Fruit fly (Drosophila melanogaster) whole organism, embryonic: Measurements from ENCODE around the gene arm.
A peak's percentile ranks its signal among the peaks of the same experiment; 100 is the strongest.

Source experiments
- CG10209 ChIP-seq: fragments of 200-800 bp; sonication (Bioruptor generic); optimal IDR thresholded peaks from 3 replicates; lab custom pipeline; 2017; ENCODE audit warnings: missing biosample characterization, mild to moderate bottlenecking, missing genetic modification characterization, missing genetic modification reagents
- CG1024 ChIP-seq: fragments of 200-800 bp; sonication (Bioruptor generic); IDR thresholded peaks from 2 replicates; pipeline ENCODE4 v1.3.6; 2022; ENCODE audit warnings: missing biosample characterization, missing genetic modification characterization
- CG10274 ChIP-seq: fragments of 200-800 bp; sonication (Bioruptor generic); optimal IDR thresholded peaks from 3 replicates; lab custom pipeline; 2017; ENCODE audit warnings: missing biosample characterization, mild to moderate bottlenecking, missing genetic modification characterization
- CG11093 ChIP-seq: fragments of 200-800 bp; sonication (Bioruptor generic); IDR thresholded peaks from 3 replicates; pipeline ENCODE4 v1.3.6; 2022; ENCODE audit warnings: missing biosample characterization, missing genetic modification characterization
- CG11504 ChIP-seq: fragments of 200-800 bp; sonication (Bioruptor generic); optimal IDR thresholded peaks from 3 replicates; lab custom pipeline; 2019; ENCODE audit warnings: missing biosample characterization, mild to moderate bottlenecking, missing genetic modification characterization, moderate library complexity
- CG11723 ChIP-seq: fragments of 200-800 bp; sonication (Bioruptor generic); optimal IDR thresholded peaks from 2 replicates; lab custom pipeline; 2017; ENCODE audit warnings: missing biosample characterization, mild to moderate bottlenecking, missing genetic modification characterization
- CG12236 ChIP-seq: fragments of 200-800 bp; sonication (Bioruptor generic); optimal IDR thresholded peaks from 2 replicates; lab custom pipeline; 2016; ENCODE audit warnings: missing biosample characterization, missing genetic modification characterization
- CG12299 ChIP-seq: fragments of 200-800 bp; sonication (Bioruptor generic); optimal IDR thresholded peaks from 2 replicates; lab custom pipeline; 2018; ENCODE audit warnings: missing biosample characterization, mild to moderate bottlenecking, missing genetic modification characterization
- CG13123 ChIP-seq: fragments of 200-800 bp; sonication (Bioruptor generic); optimal IDR thresholded peaks from 2 replicates; lab custom pipeline; 2016; ENCODE audit warnings: missing biosample characterization, missing genetic modification characterization
- CG14050 ChIP-seq: fragments of 200-800 bp; sonication (Bioruptor generic); IDR thresholded peaks from 3 replicates; pipeline ENCODE4 v1.3.6; 2022; ENCODE audit warnings: missing biosample characterization, missing genetic modification characterization
- CG1602 ChIP-seq: fragments of 200-800 bp; sonication (Bioruptor generic); optimal IDR thresholded peaks from 3 replicates; lab custom pipeline; 2016; ENCODE audit warnings: missing biosample characterization, missing genetic modification characterization
- CG16779 ChIP-seq: fragments of 200-800 bp; sonication (Bioruptor generic); IDR thresholded peaks from 2 replicates; pipeline ENCODE4 v1.3.6; 2022; ENCODE audit warnings: missing biosample characterization, missing genetic modification characterization
- CG16815 ChIP-seq: fragments of 200-800 bp; sonication (Bioruptor generic); optimal IDR thresholded peaks from 3 replicates; lab custom pipeline; 2017; ENCODE audit warnings: missing biosample characterization, mild to moderate bottlenecking, missing genetic modification characterization
- CG2199 ChIP-seq: fragments of 200-800 bp; sonication (Bioruptor generic); IDR thresholded peaks from 3 replicates; pipeline ENCODE4 v1.3.6; 2022; ENCODE audit warnings: missing biosample characterization, missing genetic modification characterization
- CG2712 ChIP-seq: fragments of 200-800 bp; optimal IDR thresholded peaks from 3 replicates; lab custom pipeline; 2019; ENCODE audit warnings: missing biosample characterization, mild to moderate bottlenecking, missing genetic modification characterization, moderate library complexity
- CG30403 ChIP-seq: fragments of 200-800 bp; sonication (Bioruptor generic); optimal IDR thresholded peaks from 3 replicates; lab custom pipeline; 2016; ENCODE audit warnings: missing biosample characterization, missing genetic modification characterization
- CG32772 ChIP-seq: fragments of 200-800 bp; sonication (Bioruptor generic); IDR thresholded peaks from 2 replicates; pipeline ENCODE4 v1.3.6; 2022; ENCODE audit warnings: missing biosample characterization, missing genetic modification characterization
- CG3281 ChIP-seq: fragments of 200-800 bp; sonication (Bioruptor generic); optimal IDR thresholded peaks from 3 replicates; lab custom pipeline; 2017; ENCODE audit warnings: missing biosample characterization, mild to moderate bottlenecking, missing genetic modification characterization
- CG3847 ChIP-seq: fragments of 200-800 bp; sonication (Bioruptor generic); IDR thresholded peaks from 2 replicates; pipeline ENCODE4 v1.3.6; 2022; ENCODE audit warnings: missing biosample characterization, missing genetic modification characterization
- CG4360 ChIP-seq: fragments of 200-800 bp; sonication (Bioruptor generic); IDR thresholded peaks from 2 replicates; pipeline ENCODE4 v1.3.6; 2022; ENCODE audit warnings: missing biosample characterization, missing genetic modification characterization
- CG4707 ChIP-seq: fragments of 200-800 bp; sonication (Bioruptor generic); optimal IDR thresholded peaks from 2 replicates; lab custom pipeline; 2018; ENCODE audit warnings: missing biosample characterization, mild to moderate bottlenecking, missing genetic modification characterization, moderate library complexity
- CG7271 ChIP-seq: fragments of 200-800 bp; sonication (Bioruptor generic); optimal IDR thresholded peaks from 2 replicates; lab custom pipeline; 2018; ENCODE audit warnings: missing biosample characterization, mild to moderate bottlenecking, missing genetic modification characterization, moderate library complexity
- Chrac-16 ChIP-seq: fragments of 200-800 bp; sonication (Bioruptor generic); optimal IDR thresholded peaks from 3 replicates; lab custom pipeline; 2016; ENCODE audit warnings: missing biosample characterization, missing genetic modification characterization
- D19A ChIP-seq: fragments of 200-800 bp; optimal IDR thresholded peaks from 3 replicates; lab custom pipeline; 2019; ENCODE audit warnings: missing biosample characterization, mild to moderate bottlenecking, missing genetic modification characterization, moderate library complexity
- Dfd ChIP-seq, 2 experiments: fragments of >200 bp; optimal IDR thresholded peaks; 2 replicates each; lab custom pipeline; 2017; ENCODE audit warnings: missing biosample characterization in 2 of 2, missing genetic modification characterization in 2 of 2
- H15 ChIP-seq: fragments of 200-800 bp; sonication (Bioruptor generic); IDR thresholded peaks from 3 replicates; pipeline ENCODE4 v1.3.6; 2022; ENCODE audit warnings: missing biosample characterization, missing genetic modification characterization
- Hsf ChIP-seq: fragments of 200-800 bp; sonication (Bioruptor generic); optimal IDR thresholded peaks from 3 replicates; lab custom pipeline; 2016; ENCODE audit warnings: missing biosample characterization, missing genetic modification characterization
- Jarid2 ChIP-seq: fragments of 200-800 bp; sonication (Bioruptor generic); optimal IDR thresholded peaks from 3 replicates; lab custom pipeline; 2017; ENCODE audit warnings: mild to moderate bottlenecking, missing biosample characterization, missing genetic modification reagents, missing genetic modification characterization
- Mad ChIP-seq: fragments of 200-800 bp; sonication (Bioruptor generic); optimal IDR thresholded peaks from 2 replicates; lab custom pipeline; 2016; ENCODE audit warnings: missing biosample characterization, missing genetic modification characterization
- Max ChIP-seq: fragments of 200-800 bp; sonication (Bioruptor generic); optimal IDR thresholded peaks from 2 replicates; lab custom pipeline; 2016; ENCODE audit warnings: missing biosample characterization, mild to moderate bottlenecking, missing genetic modification characterization
- Side ChIP-seq: fragments of 200-800 bp; sonication (Bioruptor generic); optimal IDR thresholded peaks from 2 replicates; lab custom pipeline; 2016; ENCODE audit warnings: missing biosample characterization, missing genetic modification characterization
- Sry-δ ChIP-seq: fragments of 200-800 bp; sonication (Bioruptor generic); optimal IDR thresholded peaks from 2 replicates; lab custom pipeline; 2016; ENCODE audit warnings: missing biosample characterization, missing genetic modification characterization
- Ssrp ChIP-seq: fragments of 200-800 bp; sonication (Bioruptor generic); optimal IDR thresholded peaks from 2 replicates; lab custom pipeline; 2018; ENCODE audit warnings: missing biosample characterization, mild to moderate bottlenecking, missing genetic modification characterization, moderate library complexity
- Xrp1 ChIP-seq: fragments of 200-800 bp; sonication (Bioruptor generic); IDR thresholded peaks from 2 replicates; pipeline ENCODE4 v1.3.6; 2022; ENCODE audit warnings: missing biosample characterization, missing genetic modification characterization
- al ChIP-seq: fragments of 200-800 bp; sonication (Bioruptor generic); IDR thresholded peaks from 2 replicates; pipeline ENCODE4 v1.3.6; 2022; ENCODE audit warnings: missing biosample characterization, missing genetic modification characterization
- btn ChIP-seq: fragments of 200-800 bp; sonication (Bioruptor generic); optimal IDR thresholded peaks from 2 replicates; lab custom pipeline; 2016; ENCODE audit warnings: missing biosample characterization, missing genetic modification characterization
- cato ChIP-seq: fragments of 200-800 bp; sonication (Bioruptor generic); optimal IDR thresholded peaks from 2 replicates; lab custom pipeline; 2016; ENCODE audit warnings: missing biosample characterization, missing genetic modification characterization, borderline replicate concordance
- crol ChIP-seq: fragments of 200-800 bp; sonication (Bioruptor generic); IDR thresholded peaks from 2 replicates; pipeline ENCODE4 v1.3.6; 2022; ENCODE audit warnings: missing biosample characterization, missing genetic modification characterization
- jing ChIP-seq: fragments of 200-800 bp; sonication (Bioruptor generic); optimal IDR thresholded peaks from 2 replicates; lab custom pipeline; 2018; ENCODE audit warnings: missing biosample characterization, mild to moderate bottlenecking, missing genetic modification characterization
- kah ChIP-seq: fragments of 200-800 bp; sonication (Bioruptor generic); optimal IDR thresholded peaks from 2 replicates; lab custom pipeline; 2018; ENCODE audit warnings: missing biosample characterization, mild to moderate bottlenecking, missing genetic modification characterization
- maf-S ChIP-seq: fragments of 200-800 bp; sonication (Bioruptor generic); optimal IDR thresholded peaks from 2 replicates; lab custom pipeline; 2016; ENCODE audit warnings: missing biosample characterization, missing genetic modification characterization
- phol ChIP-seq: fragments of 200-800 bp; sonication (Bioruptor generic); optimal IDR thresholded peaks from 3 replicates; lab custom pipeline; 2018; ENCODE audit warnings: missing biosample characterization, mild to moderate bottlenecking, missing genetic modification characterization, moderate library complexity
- pita ChIP-seq: fragments of 200-800 bp; sonication (Bioruptor generic); optimal IDR thresholded peaks from 2 replicates; lab custom pipeline; 2017; ENCODE audit warnings: missing biosample characterization, mild to moderate bottlenecking, missing genetic modification characterization
- repo ChIP-seq: fragments of 200-800 bp; sonication (Bioruptor generic); optimal IDR thresholded peaks from 2 replicates; lab custom pipeline; 2016; ENCODE audit warnings: missing biosample characterization, missing genetic modification characterization
- schlank ChIP-seq: fragments of 200-800 bp; sonication (Bioruptor generic); optimal IDR thresholded peaks from 2 replicates; lab custom pipeline; 2018; ENCODE audit warnings: missing biosample characterization, mild to moderate bottlenecking, missing genetic modification characterization
- slp2 ChIP-seq: fragments of 200-800 bp; sonication (Bioruptor generic); optimal IDR thresholded peaks from 2 replicates; lab custom pipeline; 2016; ENCODE audit warnings: missing biosample characterization, missing genetic modification characterization
- sna ChIP-seq: fragments of 200-800 bp; sonication (Bioruptor generic); IDR thresholded peaks from 2 replicates; pipeline ENCODE4 v1.3.6; 2022; ENCODE audit warnings: missing biosample characterization, missing genetic modification characterization; ENCODE audit not compliant: partially characterized antibody
- sqz ChIP-seq: fragments of 200-800 bp; sonication (Bioruptor generic); optimal IDR thresholded peaks from 3 replicates; lab custom pipeline; 2018; ENCODE audit warnings: missing biosample characterization, mild to moderate bottlenecking, missing genetic modification characterization
- unpg ChIP-seq: fragments of 200-800 bp; sonication (Bioruptor generic); optimal IDR thresholded peaks from 3 replicates; lab custom pipeline; 2018; ENCODE audit warnings: missing biosample characterization, mild to moderate bottlenecking, missing genetic modification characterization, moderate library complexity
- usp ChIP-seq: fragments of >200 bp; optimal IDR thresholded peaks from 2 replicates; lab custom pipeline; 2017; ENCODE audit warnings: missing biosample characterization, missing genetic modification characterization
- wor ChIP-seq: fragments of 200-800 bp; sonication (Bioruptor generic); IDR thresholded peaks from 2 replicates; pipeline ENCODE4 v1.3.6; 2022; ENCODE audit warnings: missing biosample characterization, missing genetic modification characterization

The arm gene

DNA sequence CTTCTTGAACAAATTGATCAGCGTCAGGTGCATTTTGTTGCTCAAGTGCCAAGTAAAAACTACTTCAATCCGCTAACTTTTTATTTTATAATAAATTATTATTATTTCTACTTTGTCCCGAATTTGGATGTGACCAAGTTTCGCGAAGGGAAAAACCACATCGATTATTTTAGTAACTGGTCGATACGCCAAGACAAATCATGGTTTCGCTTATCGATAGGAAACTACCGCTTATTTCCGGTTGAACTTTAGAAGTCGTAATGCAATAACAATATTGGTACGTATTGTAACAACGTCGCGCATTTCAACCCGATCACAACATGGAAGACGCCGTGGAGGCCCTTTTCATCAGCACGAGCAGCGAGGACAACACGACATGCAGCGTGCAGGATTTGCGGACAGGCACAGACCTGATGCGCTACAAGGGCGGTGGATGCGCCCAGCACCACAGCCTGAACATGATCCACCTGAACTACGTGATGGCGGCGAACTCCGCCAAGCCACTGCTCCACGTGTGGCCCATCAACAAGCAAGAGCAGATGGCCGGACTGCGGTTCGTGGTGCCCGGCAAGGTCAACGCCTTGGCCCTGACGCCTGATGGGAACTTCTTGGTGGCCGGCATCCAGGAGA is 23.2 kb downstream of the arm start, which contains the start of the genes CG14817 and CG14805 (continued):
- TF ChIP-seq kah (GFP tag; lab: Kevin White, UChicago) (peak; percentile 74), pita (GFP tag; lab: Kevin White, UChicago) (no peak), CG1024 (GFP tag; lab: Robert Waterston, UW) (no peak), wor (GFP tag; lab: Robert Waterston, UW) (no peak), CG14050 (GFP tag; lab: Robert Waterston, UW) (peak; percentile 59; the same call in 2 of the 3 replicates), sna (0 out of 2 replicates have a peak, but pooled peaks have one; percentile 49), CG16779 (no peak), Hsf (GFP tag; lab: Kevin White, UChicago) (peak; percentile 40), Xrp1 (0 out of 2 replicates have a peak, but pooled peaks have one; percentile 9), Side (GFP tag; lab: Kevin White, UChicago) (peak; percentile 58), CG1602 (GFP tag; lab: Kevin White, UChicago) (no peak), CG10274 (peak; percentile 54), Dfd (GFP tag; optimal IDR thresholded peaks at IDR 0.05; lab: Kevin White, UChicago) (no peak), Mad (GFP tag; lab: Kevin White, UChicago) (peak; percentile 43), CG2199 (GFP tag; lab: Robert Waterston, UW) (no peak), CG12236 (GFP tag; lab: Kevin White, UChicago) (no peak), CG11504 (tag; lab: Kevin White, UChicago) (no peak), slp2 (GFP tag; lab: Kevin White, UChicago) (peak; percentile 12), CG13123 (GFP tag; lab: Kevin White, UChicago) (peak; percentile 10), crol (GFP tag; lab: Robert Waterston, UW) (no peak), CG32772 (no peak), CG2712 (peak; percentile 64), CG12299 (tag; lab: Kevin White, UChicago) (peak; percentile 81), repo (GFP tag; lab: Kevin White, UChicago) (peak; percentile 11), CG3281 (GFP tag; lab: Kevin White, UChicago) (peak; percentile 89), CG7271 (tag; lab: Kevin White, UChicago) (peak; percentile 94), CG11723 (GFP tag; lab: Kevin White, UChicago) (peak; percentile 62), sqz (GFP tag; lab: Kevin White, UChicago) (peak; percentile 71), CG11093 (GFP tag; lab: Robert Waterston, UW) (no peak), unpg (peak; percentile 80), jing (GFP tag; lab: Kevin White, UChicago) (no peak), btn (GFP tag; lab: Kevin White, UChicago) (no peak), phol (tag; lab: Kevin White, UChicago) (peak; percentile 69), Ssrp (tag; lab: Kevin White, UChicago) (no peak), maf-S (GFP tag; lab: Kevin White, UChicago) (no peak), CG4707 (GFP tag; lab: Kevin White, UChicago) (peak; percentile 81), CG3847 (GFP tag; lab: Robert Waterston, UW) (peak; percentile 50), Jarid2 (GFP tag; lab: Kevin White, UChicago) (no peak), D19A (peak; percentile 21), schlank (tag; lab: Kevin White, UChicago) (peak; percentile 85), Max (GFP tag; lab: Kevin White, UChicago) (peak; percentile 37), CG4360 (GFP tag; lab: Robert Waterston, UW) (no peak), H15 (GFP tag; lab: Robert Waterston, UW) (no peak), CG10209 (GFP tag; lab: Kevin White, UChicago) (peak; percentile 72), usp (GFP tag; lab: Kevin White, UChicago) (no peak), Sry-δ (GFP tag; lab: Kevin White, UChicago) (peak; percentile 48), Chrac-16 (GFP tag; lab: Kevin White, UChicago) (no peak), CG30403 (peak; percentile 41), cato (GFP tag; lab: Kevin White, UChicago) (no peak), al (GFP tag; lab: Robert Waterston, UW) (no peak; the same call in 1 of the 2 replicates), CG16815 (GFP tag; lab: Kevin White, UChicago) (no peak)
